Fruit fly (Drosophila melanogaster) whole organism, embryonic: ENCODE measurements around the gene Spn88Eb.

ENCODE experiments used
- Awh ChIP-seq: fragments of 200-800 bp; sonication (Bioruptor generic); IDR thresholded peaks from 2 replicates; pipeline ENCODE4, ENCODE4 v1.3.6; 2022; ENCODE audit warnings: missing biosample characterization, missing genetic modification characterization
- CG10321 ChIP-seq: fragments of 200-800 bp; sonication (Bioruptor generic); IDR thresholded peaks from 2 replicates; pipeline ENCODE4 v1.3.6; 2022; ENCODE audit warnings: missing biosample characterization, missing genetic modification characterization
- CG10462 ChIP-seq: fragments of 200-800 bp; sonication (Bioruptor generic); optimal IDR thresholded peaks from 2 replicates; lab custom pipeline; 2016; ENCODE audit warnings: missing biosample characterization, missing genetic modification characterization
- CG10654 ChIP-seq: fragments of 200-800 bp; sonication (Bioruptor generic); optimal IDR thresholded peaks from 2 replicates; lab custom pipeline; 2016; ENCODE audit warnings: missing biosample characterization, missing genetic modification characterization
- CG12155 ChIP-seq: fragments of 200-800 bp; sonication (Bioruptor generic); optimal IDR thresholded peaks from 3 replicates; lab custom pipeline; 2016; ENCODE audit warnings: missing biosample characterization, missing genetic modification characterization
- CG12299 ChIP-seq: fragments of 200-800 bp; sonication (Bioruptor generic); optimal IDR thresholded peaks from 2 replicates; lab custom pipeline; 2018; ENCODE audit warnings: missing biosample characterization, mild to moderate bottlenecking, missing genetic modification characterization
- CG1233 ChIP-seq: fragments of 200-800 bp; sonication (Bioruptor generic); optimal IDR thresholded peaks from 4 replicates; lab custom pipeline; 2018; ENCODE audit warnings: missing biosample characterization, mild to moderate bottlenecking, missing genetic modification characterization
- CG12744 ChIP-seq: fragments of 200-800 bp; sonication (Bioruptor generic); optimal IDR thresholded peaks from 2 replicates; lab custom pipeline; 2016; ENCODE audit warnings: missing biosample characterization, missing genetic modification characterization
- CG14965 ChIP-seq: fragments of 200-800 bp; sonication (Bioruptor generic); optimal IDR thresholded peaks from 2 replicates; lab custom pipeline; 2016; ENCODE audit warnings: missing biosample characterization, missing genetic modification characterization, borderline replicate concordance
- CG15011 ChIP-seq: fragments of 200-800 bp; sonication (Bioruptor generic); optimal IDR thresholded peaks from 3 replicates; lab custom pipeline; 2018; ENCODE audit warnings: missing biosample characterization, mild to moderate bottlenecking, missing genetic modification characterization
- CG15601 ChIP-seq: fragments of 200-800 bp; sonication (Bioruptor generic); optimal IDR thresholded peaks from 3 replicates; lab custom pipeline; 2019; ENCODE audit warnings: missing biosample characterization, mild to moderate bottlenecking, missing genetic modification characterization, moderate library complexity
- CG17186 ChIP-seq: fragments of 200-800 bp; sonication (Bioruptor generic); optimal IDR thresholded peaks from 3 replicates; lab custom pipeline; 2017; ENCODE audit warnings: missing biosample characterization, missing genetic modification reagents, missing genetic modification characterization
- CG17359 ChIP-seq: fragments of 200-800 bp; sonication (Bioruptor generic); optimal IDR thresholded peaks from 3 replicates; lab custom pipeline; 2018; ENCODE audit warnings: missing biosample characterization, mild to moderate bottlenecking, missing genetic modification characterization, moderate library complexity
- CG2875 ChIP-seq: fragments of 200-800 bp; sonication (Bioruptor generic); optimal IDR thresholded peaks from 2 replicates; lab custom pipeline; 2017; ENCODE audit warnings: missing biosample characterization, mild to moderate bottlenecking, missing genetic modification characterization, missing genetic modification reagents
- CG33213 ChIP-seq: fragments of 200-800 bp; sonication (Bioruptor generic); optimal IDR thresholded peaks from 3 replicates; lab custom pipeline; 2016; ENCODE audit warnings: missing biosample characterization, missing genetic modification characterization
- CG4404 ChIP-seq: fragments of 200-800 bp; sonication (Bioruptor generic); IDR thresholded peaks from 2 replicates; pipeline ENCODE4 v1.3.6; 2022; ENCODE audit warnings: missing biosample characterization, missing genetic modification characterization
- CG4854 ChIP-seq: fragments of 200-800 bp; sonication (Bioruptor generic); optimal IDR thresholded peaks from 2 replicates; lab custom pipeline; 2016; ENCODE audit warnings: missing biosample characterization, missing genetic modification characterization, inconsistent platforms
- CG6813 ChIP-seq: fragments of 200-800 bp; sonication (Bioruptor generic); optimal IDR thresholded peaks from 2 replicates; lab custom pipeline; 2017; ENCODE audit warnings: missing biosample characterization, missing genetic modification characterization, mild to moderate bottlenecking, moderate library complexity, missing genetic modification reagents
- CG7271 ChIP-seq: fragments of 200-800 bp; sonication (Bioruptor generic); optimal IDR thresholded peaks from 2 replicates; lab custom pipeline; 2018; ENCODE audit warnings: missing biosample characterization, mild to moderate bottlenecking, missing genetic modification characterization, moderate library complexity
- CG7839 ChIP-seq: fragments of 200-800 bp; sonication (Bioruptor generic); optimal IDR thresholded peaks from 3 replicates; lab custom pipeline; 2018; ENCODE audit warnings: missing biosample characterization, mild to moderate bottlenecking, missing genetic modification characterization, moderate library complexity
- CG7987 ChIP-seq: fragments of 200-800 bp; sonication (Bioruptor generic); optimal IDR thresholded peaks from 2 replicates; lab custom pipeline; 2018; ENCODE audit warnings: missing biosample characterization, mild to moderate bottlenecking, missing genetic modification characterization, moderate library complexity
- CG8765 ChIP-seq: fragments of 200-800 bp; sonication (Bioruptor generic); IDR thresholded peaks from 2 replicates; pipeline ENCODE4 v1.3.6; 2022; ENCODE audit warnings: missing biosample characterization, missing genetic modification characterization
- CG9876 ChIP-seq: fragments of 200-800 bp; sonication (Bioruptor generic); optimal IDR thresholded peaks from 2 replicates; lab custom pipeline; 2016; ENCODE audit warnings: missing biosample characterization, missing genetic modification characterization
- CrebB ChIP-seq: fragments of 200-800 bp; sonication (Bioruptor generic); optimal IDR thresholded peaks from 3 replicates; lab custom pipeline; 2018; ENCODE audit warnings: missing biosample characterization, mild to moderate bottlenecking, missing genetic modification characterization
- Drgx ChIP-seq: fragments of 200-800 bp; sonication (Bioruptor generic); IDR thresholded peaks from 2 replicates; pipeline ENCODE4 v1.3.6; 2022; ENCODE audit warnings: missing biosample characterization, missing genetic modification characterization
- GATAe ChIP-seq: fragments of 200-800 bp; sonication (Bioruptor generic); conservative IDR thresholded peaks from 2 replicates; pipeline ENCODE4 v1.3.6; 2022; ENCODE audit warnings: missing biosample characterization, missing genetic modification characterization
- HHEX ChIP-seq: fragments of 200-800 bp; sonication (Bioruptor generic); optimal IDR thresholded peaks from 3 replicates; lab custom pipeline; 2017; ENCODE audit warnings: missing biosample characterization, mild to moderate bottlenecking, missing genetic modification characterization, missing genetic modification reagents
- MESR4 ChIP-seq: fragments of 200-800 bp; sonication (Bioruptor generic); optimal IDR thresholded peaks from 2 replicates; lab custom pipeline; 2018; ENCODE audit warnings: missing biosample characterization, mild to moderate bottlenecking, missing genetic modification characterization, moderate library complexity
- MTF-1 ChIP-seq: fragments of 200-800 bp; sonication (Bioruptor generic); optimal IDR thresholded peaks from 2 replicates; lab custom pipeline; 2018; ENCODE audit warnings: missing biosample characterization, mild to moderate bottlenecking, missing genetic modification characterization, borderline replicate concordance
- Mrtf ChIP-seq: fragments of 200-800 bp; sonication (Bioruptor generic); IDR thresholded peaks from 3 replicates; pipeline ENCODE4 v1.3.6; 2022; ENCODE audit warnings: missing biosample characterization, missing genetic modification characterization
- NC2α ChIP-seq: fragments of 200-800 bp; sonication (Bioruptor generic); optimal IDR thresholded peaks from 2 replicates; lab custom pipeline; 2016; ENCODE audit warnings: missing biosample characterization, missing genetic modification characterization
- NK7.1 ChIP-seq: fragments of 200-800 bp; sonication (Bioruptor generic); optimal IDR thresholded peaks from 3 replicates; lab custom pipeline; 2016; ENCODE audit warnings: missing biosample characterization, missing genetic modification characterization
- PHDP ChIP-seq: fragments of 200-800 bp; sonication (Bioruptor generic); optimal IDR thresholded peaks from 3 replicates; lab custom pipeline; 2018; ENCODE audit warnings: missing biosample characterization, mild to moderate bottlenecking, missing genetic modification characterization, moderate library complexity
- bsh ChIP-seq, 2 experiments: fragments of 200-800 bp; sonication (Bioruptor generic); optimal IDR thresholded peaks; 2 replicates each; lab custom pipeline; 2017 to 2018; ENCODE audit warnings: mild to moderate bottlenecking in 2 of 2, missing biosample characterization in 2 of 2, missing genetic modification characterization in 2 of 2, moderate library complexity in 1 of 2
- chif ChIP-seq, 2 experiments: fragments of 200-800 bp; sonication (Bioruptor generic); optimal IDR thresholded peaks; 3 replicates each; lab custom pipeline; 2016; ENCODE audit warnings: missing biosample characterization in 2 of 2, missing genetic modification characterization in 2 of 2
- crc ChIP-seq: fragments of 200-800 bp; sonication (Bioruptor generic); optimal IDR thresholded peaks from 2 replicates; lab custom pipeline; 2016; ENCODE audit warnings: missing biosample characterization, missing genetic modification characterization
- dmrt11E ChIP-seq: fragments of 200-800 bp; sonication (Bioruptor generic); optimal IDR thresholded peaks from 3 replicates; lab custom pipeline; 2018; ENCODE audit warnings: missing biosample characterization, mild to moderate bottlenecking, missing genetic modification characterization, moderate library complexity
- dysf ChIP-seq: fragments of 200-800 bp; sonication (Bioruptor generic); IDR thresholded peaks from 3 replicates; pipeline ENCODE4 v1.3.6; 2022; ENCODE audit warnings: missing biosample characterization, missing genetic modification characterization
- fd102C ChIP-seq: fragments of 200-800 bp; sonication (Bioruptor generic); optimal IDR thresholded peaks from 2 replicates; lab custom pipeline; 2018; ENCODE audit warnings: missing biosample characterization, mild to moderate bottlenecking, missing genetic modification characterization, moderate library complexity
- fru ChIP-seq: fragments of >200 bp; optimal IDR thresholded peaks from 2 replicates; lab custom pipeline; 2017
- gro ChIP-seq: fragments of 200-800 bp; sonication (Bioruptor generic); optimal IDR thresholded peaks from 2 replicates; lab custom pipeline; 2016; ENCODE audit warnings: missing biosample characterization, missing genetic modification characterization
- jumu ChIP-seq: fragments of 200-800 bp; sonication (Bioruptor generic); optimal IDR thresholded peaks from 3 replicates; lab custom pipeline; 2016; ENCODE audit warnings: missing biosample characterization, missing genetic modification characterization
- nerfin-1 ChIP-seq: fragments of 200-800 bp; sonication (Bioruptor generic); optimal IDR thresholded peaks from 3 replicates; lab custom pipeline; 2019; ENCODE audit warnings: missing biosample characterization, mild to moderate bottlenecking, missing genetic modification characterization, moderate library complexity
- pita ChIP-seq: fragments of 200-800 bp; sonication (Bioruptor generic); optimal IDR thresholded peaks from 2 replicates; lab custom pipeline; 2017; ENCODE audit warnings: missing biosample characterization, mild to moderate bottlenecking, missing genetic modification characterization
- pros ChIP-seq: fragments of 200-800 bp; sonication (Bioruptor generic); optimal IDR thresholded peaks from 3 replicates; lab custom pipeline; 2019; ENCODE audit warnings: missing biosample characterization, mild to moderate bottlenecking, missing genetic modification characterization, moderate library complexity
- tna ChIP-seq: fragments of 200-800 bp; sonication (Bioruptor generic); IDR thresholded peaks from 2 replicates; pipeline ENCODE4 v1.3.6; 2022; ENCODE audit warnings: missing biosample characterization, missing genetic modification characterization; ENCODE audit not compliant: partially characterized antibody
- zen2 ChIP-seq: fragments of 200-800 bp; sonication (Bioruptor generic); IDR thresholded peaks from 3 replicates; pipeline ENCODE4 v1.3.6; 2022; ENCODE audit warnings: missing biosample characterization, missing genetic modification characterization; ENCODE audit not compliant: partially characterized antibody
- zfh1 ChIP-seq: fragments of 200-800 bp; sonication (Bioruptor generic); IDR thresholded peaks from 3 replicates; pipeline ENCODE4 v1.3.6; 2022; ENCODE audit warnings: missing biosample characterization, missing genetic modification characterization

Spn88Eb gene

DNA sequence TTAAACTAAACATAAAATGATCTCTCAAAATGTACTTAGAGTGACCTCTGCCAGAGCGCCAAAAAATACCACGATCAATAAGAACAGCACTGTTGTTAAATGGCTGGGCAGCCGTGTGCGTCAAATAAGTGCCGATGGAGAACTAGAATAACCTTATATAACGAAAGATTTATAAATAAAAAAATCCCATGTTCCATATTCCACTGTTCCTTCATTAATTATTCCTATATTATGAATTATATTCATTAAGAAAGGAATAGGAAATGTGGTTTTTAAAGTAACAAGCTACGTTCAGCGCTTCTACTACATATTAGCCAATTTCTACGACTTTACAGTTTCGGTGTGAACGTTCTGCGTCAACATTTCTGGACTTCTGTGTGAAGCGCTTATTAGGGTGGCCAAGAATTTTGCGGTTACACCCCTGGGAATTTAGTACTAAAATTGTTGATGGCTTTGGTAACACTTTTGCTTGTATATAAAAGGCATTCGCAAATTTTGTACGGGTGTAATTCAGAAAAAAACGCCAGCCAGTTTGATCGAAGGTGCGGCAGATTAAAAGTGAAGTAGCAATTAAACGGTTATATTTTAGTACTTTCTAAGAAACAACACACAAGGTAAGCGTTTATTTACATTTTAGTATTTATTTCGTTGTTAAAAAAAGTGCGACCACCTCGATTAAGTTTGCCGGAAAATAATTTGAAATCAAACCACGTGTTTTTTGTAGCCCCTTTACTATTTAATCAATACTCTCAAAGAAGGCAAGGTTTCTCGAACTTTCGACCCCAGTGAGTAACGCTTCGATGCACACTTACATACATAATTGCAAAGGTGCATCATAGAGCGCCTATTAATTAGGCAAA is 33.9 kb upstream of the Spn88Eb start, which contains the start of the genes tefu and Hsc70-4 (continued):
- TF ChIP-seq CG4854 (GFP tag; lab: Kevin White, UChicago): peak; percentile 53
- TF ChIP-seq nerfin-1 (tag; lab: Kevin White, UChicago): peak; percentile 58
- peak; percentile 64 for TF ChIP-seq CG9876 (GFP tag; lab: Kevin White, UChicago)
- 0 out of 2 replicates have a peak, but pooled peaks have one; percentile 8 for TF ChIP-seq Awh (GFP tag; lab: Robert Waterston, UW)
- TF ChIP-seq tna: peak; percentile 31; the same call in 1 of the 2 replicates
- TF ChIP-seq NK7.1: no peak
- peak; percentile 76 for TF ChIP-seq NC2α (GFP tag; lab: Kevin White, UChicago)
- peak; percentile 83 for TF ChIP-seq Mrtf
- peak; percentile 52 for TF ChIP-seq HHEX (GFP tag; lab: Kevin White, UChicago)
- TF ChIP-seq CG8765 (GFP tag; lab: Robert Waterston, UW): peak; percentile 78
- TF ChIP-seq CG15011 (GFP tag; lab: Kevin White, UChicago): peak; percentile 54
- no peak for TF ChIP-seq CG6813 (GFP tag; lab: Kevin White, UChicago)
- TF ChIP-seq fru (lab: Kevin White, UChicago): no peak
- no peak for TF ChIP-seq CG14965 (GFP tag; lab: Kevin White, UChicago)
- TF ChIP-seq zfh1: peak; percentile 63; the same call in 1 of the 3 replicates
- peak; percentile 85 for TF ChIP-seq dysf
- no peak for TF ChIP-seq fd102C
- TF ChIP-seq MESR4 (GFP tag; lab: Kevin White, UChicago): peak; percentile 61
- TF ChIP-seq CG12155 (GFP tag; lab: Kevin White, UChicago): peak; percentile 72
- peak; percentile 36 for TF ChIP-seq MTF-1 (GFP tag; lab: Kevin White, UChicago)
- peak; percentile 23 for TF ChIP-seq CrebB
- TF ChIP-seq CG10321: 0 out of 2 replicates have a peak, but pooled peaks have one; percentile 49
- TF ChIP-seq zen2 (GFP tag; lab: Robert Waterston, UW): no peak
- TF ChIP-seq CG4404 (GFP tag; lab: Robert Waterston, UW): peak; percentile 74
- TF ChIP-seq crc: peak; percentile 8
- TF ChIP-seq CG15601 (tag; lab: Kevin White, UChicago): peak; percentile 57
- peak; percentile 14 for TF ChIP-seq CG7987 (GFP tag; lab: Kevin White, UChicago)
- TF ChIP-seq GATAe: no peak
- peak; percentile 42; the same call in 1 of the 2 replicates for TF ChIP-seq Drgx
- peak; percentile 27 for TF ChIP-seq CG12299 (tag; lab: Kevin White, UChicago)
- peak; percentile 28 for TF ChIP-seq CG10462 (GFP tag; lab: Kevin White, UChicago)
- peak; percentile 59 for TF ChIP-seq CG7271
- TF ChIP-seq gro (GFP tag; lab: Kevin White, UChicago): peak; percentile 4
- TF ChIP-seq pita (GFP tag; lab: Kevin White, UChicago): no peak
- TF ChIP-seq chif (GFP tag; optimal IDR thresholded peaks at IDR 0.05; lab: Kevin White, UChicago): peak in 1 of 2 experiments; percentile 83
- TF ChIP-seq bsh (GFP tag; optimal IDR thresholded peaks at IDR 0.05; lab: Kevin White, UChicago): no peak
- TF ChIP-seq CG1233: peak; percentile 61
- TF ChIP-seq CG2875 (GFP tag; lab: Kevin White, UChicago): no peak
- peak; percentile 81 for TF ChIP-seq CG10654 (GFP tag; lab: Kevin White, UChicago)
- TF ChIP-seq dmrt11E (tag; lab: Kevin White, UChicago): peak; percentile 73
- peak; percentile 58 for TF ChIP-seq CG17359 (tag; lab: Kevin White, UChicago)
- peak; percentile 76 for TF ChIP-seq CG7839 (tag; lab: Kevin White, UChicago)
- peak; percentile 89 for TF ChIP-seq CG17186 (GFP tag; lab: Kevin White, UChicago)
- no peak for TF ChIP-seq pros (GFP tag; lab: Kevin White, UChicago)
- peak; percentile 13 for TF ChIP-seq CG12744 (GFP tag; lab: Kevin White, UChicago)
- TF ChIP-seq CG33213 (GFP tag; lab: Kevin White, UChicago): peak; percentile 55
- TF ChIP-seq jumu (GFP tag; lab: Kevin White, UChicago): peak; percentile 78
- TF ChIP-seq PHDP (tag; lab: Kevin White, UChicago): peak; percentile 56
